Worm (Caenorhabditis elegans): ENCODE data around the gene Y62H9A.10.
A peak's percentile ranks its signal among the peaks of the same experiment; 100 is the strongest.

The Y62H9A.10 gene

DNA sequence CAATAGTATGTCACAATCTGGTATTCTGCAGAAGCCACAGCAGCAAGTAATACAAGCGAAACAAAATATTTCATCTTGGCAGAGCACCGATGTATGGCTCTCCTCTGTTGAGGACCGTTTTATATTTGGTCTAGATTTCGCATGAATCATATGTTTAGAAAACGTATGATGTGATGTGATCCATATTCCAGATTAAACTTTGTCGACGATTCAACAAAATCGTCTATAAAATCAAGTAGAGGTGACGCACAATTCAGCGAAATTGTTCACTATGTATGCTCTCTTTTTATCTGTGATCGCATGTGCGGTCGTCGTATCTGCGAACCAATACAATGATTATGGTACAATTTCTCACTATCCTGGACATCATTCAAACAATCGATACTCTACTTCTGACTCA, 22.7 kb downstream of the Y62H9A.10 start, which contains the start of the genes Y62H9A.3 and Y62H9A.4:
TSS of gene Y62H9A.3 (minus strand) at position 101 of the 400 bp plus-strand sequence.
TSS of gene Y62H9A.4 (plus strand) at position 256 of the 400 bp plus-strand sequence.
- TF ChIP-seq him-1 (tag; optimal IDR thresholded peaks at IDR 0.05), result no peak
- no peak for TF ChIP-seq dao-5 (tag; optimal IDR thresholded peaks at IDR 0.05)
- no peak for TF ChIP-seq W03F9.2 (tag; optimal IDR thresholded peaks at IDR 0.05)

DNA sequence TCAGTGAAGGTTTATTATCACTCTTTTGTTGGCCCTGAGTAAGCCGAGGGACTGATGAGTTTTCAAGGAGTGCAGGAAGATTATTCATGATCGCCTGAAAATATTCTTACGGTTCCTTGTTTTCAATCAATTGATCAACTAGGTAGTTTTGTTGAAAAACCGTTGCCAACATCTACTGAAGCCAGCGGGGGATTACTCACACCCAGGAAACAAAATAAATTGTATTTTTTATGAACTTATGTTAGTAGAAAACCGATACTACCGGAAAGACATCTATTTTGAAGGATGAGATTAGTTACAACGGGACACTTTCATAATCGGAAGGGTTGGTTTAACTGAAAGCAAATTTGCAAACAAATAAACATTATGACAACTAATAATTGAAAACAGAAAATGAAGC, 24.5 kb downstream of the Y62H9A.10 start, which contains the start of gene Y62H9A.2:
TSS of gene Y62H9A.2 (minus strand) at position 101 of the 400 bp plus-strand sequence.
- no peak for TF ChIP-seq W03F9.2 (tag; optimal IDR thresholded peaks at IDR 0.05)
- no peak for TF ChIP-seq him-1 (tag; optimal IDR thresholded peaks at IDR 0.05)

DNA sequence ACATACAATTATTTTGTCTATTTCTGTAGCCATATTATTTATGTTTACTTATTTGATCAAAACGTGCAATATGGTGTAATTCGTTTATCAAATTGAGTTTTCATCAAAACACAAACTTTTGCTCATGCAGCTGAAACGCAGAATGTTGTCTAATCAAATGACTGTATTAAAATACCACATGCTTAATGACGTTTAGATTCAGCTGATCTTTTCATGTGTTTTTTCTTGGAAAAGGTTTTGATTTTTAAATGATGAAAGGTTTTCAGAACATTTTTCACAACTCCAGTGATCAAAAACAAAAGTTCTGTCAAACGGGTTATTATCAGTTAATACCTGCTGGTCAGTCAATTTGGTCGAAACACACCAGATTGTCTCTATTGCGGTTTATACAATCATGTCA, 27.3 kb downstream of the Y62H9A.10 start, which contains the start of gene Y62H9A.1:
TSS of gene Y62H9A.1 (plus strand) at position 282 of the 400 bp plus-strand sequence.
- no peak for TF ChIP-seq dao-5 (tag; optimal IDR thresholded peaks at IDR 0.05)

DNA sequence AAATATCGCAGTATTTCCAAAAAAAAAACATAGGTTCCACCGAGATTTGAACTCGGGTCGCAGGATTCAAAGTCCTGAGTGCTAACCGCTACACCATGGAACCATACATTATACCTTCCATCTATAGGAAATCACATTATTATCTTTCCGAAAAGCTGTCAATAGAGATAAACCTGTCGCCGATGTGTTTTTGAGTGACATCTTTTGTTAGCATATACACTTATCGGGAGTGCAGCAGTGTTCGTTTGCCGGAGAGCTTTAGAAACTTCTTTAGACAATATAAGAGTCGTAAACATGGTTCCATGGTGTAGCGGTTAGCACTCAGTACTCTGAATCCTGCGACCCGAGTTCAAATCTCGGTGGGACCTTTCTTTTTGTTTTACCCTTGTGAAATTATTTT, 30.4 kb downstream of the Y62H9A.10 start:
- TF ChIP-seq him-1 (tag; optimal IDR thresholded peaks at IDR 0.05) (no peak), dao-5 (tag; optimal IDR thresholded peaks at IDR 0.05) (peak; percentile 11)

DNA sequence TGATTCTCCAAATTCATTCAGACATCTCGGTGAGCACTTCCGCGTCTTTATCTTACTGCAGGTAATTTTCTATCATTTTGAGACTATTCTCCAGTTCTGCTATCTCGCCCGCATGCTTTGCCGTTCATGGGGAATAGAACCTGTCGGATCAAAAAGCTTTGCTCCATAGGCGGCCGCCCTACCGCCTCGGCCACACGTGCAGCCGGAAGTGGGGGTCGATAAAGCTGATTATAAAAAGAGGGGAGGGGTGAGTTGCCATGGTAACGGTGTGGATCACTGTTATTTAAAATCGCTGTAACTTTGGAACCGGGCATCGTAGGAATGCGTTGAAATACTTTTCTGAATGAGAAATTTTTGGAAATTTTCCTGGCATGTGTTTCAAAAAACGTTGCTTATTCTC, 32.2 kb downstream of the Y62H9A.10 start:
- TF ChIP-seq W03F9.2 (tag; optimal IDR thresholded peaks at IDR 0.05), result no peak
- no peak for TF ChIP-seq dao-5 (tag; optimal IDR thresholded peaks at IDR 0.05)
- no peak for TF ChIP-seq him-1 (tag; optimal IDR thresholded peaks at IDR 0.05)

DNA sequence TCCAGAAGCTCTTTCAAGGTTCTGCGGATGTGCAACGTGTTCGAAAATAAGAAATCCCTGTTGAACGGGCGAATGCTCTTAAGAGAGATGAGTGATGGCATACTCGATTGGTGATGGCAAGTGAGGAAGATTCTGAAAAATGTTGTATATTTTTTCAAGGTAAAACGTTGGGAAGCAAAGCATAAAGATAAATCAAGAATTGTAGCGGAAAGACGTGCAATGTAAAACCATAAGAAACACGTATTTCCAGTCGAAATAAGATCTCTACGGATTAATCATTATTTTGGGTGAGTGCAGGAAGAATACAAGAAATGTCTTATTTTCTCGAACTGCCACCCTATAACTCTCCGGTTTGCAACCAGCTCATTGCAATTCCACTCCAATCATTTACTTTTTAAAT, 33.3 kb downstream of the Y62H9A.10 start, which contains the start of gene dot-1.2:
TSS of gene dot-1.2 (minus strand) at position 101 of the 400 bp plus-strand sequence.
- TF ChIP-seq dao-5 (tag; optimal IDR thresholded peaks at IDR 0.05) (no peak), him-1 (tag; optimal IDR thresholded peaks at IDR 0.05) (no peak), W03F9.2 (tag; optimal IDR thresholded peaks at IDR 0.05) (no peak)

DNA sequence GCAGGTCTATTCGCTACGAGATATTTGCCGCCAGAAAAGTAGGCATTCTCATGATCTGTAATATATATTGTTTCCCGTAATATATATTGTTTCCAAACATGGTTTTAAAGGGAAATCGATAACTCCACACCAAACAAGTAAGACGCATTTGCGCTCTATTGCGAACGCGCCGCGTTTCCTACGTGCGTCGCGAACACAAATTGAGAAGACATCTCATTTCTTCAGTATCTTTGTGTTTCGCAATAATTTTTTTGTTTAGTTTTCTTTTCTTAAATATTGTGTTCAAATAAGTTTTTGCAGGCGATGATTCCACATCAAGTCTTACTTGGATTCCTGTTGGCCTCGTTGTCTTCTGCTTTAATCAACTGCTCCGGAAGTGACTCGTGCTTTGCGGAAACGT, 37.5 kb downstream of the Y62H9A.10 start, which contains the start of gene F54F7.6:
TSS of gene F54F7.6 (plus strand) at position 301 of the 400 bp plus-strand sequence.
- TF ChIP-seq W03F9.2 (tag; optimal IDR thresholded peaks at IDR 0.05) (no peak), dao-5 (tag; optimal IDR thresholded peaks at IDR 0.05) (no peak), him-1 (tag; optimal IDR thresholded peaks at IDR 0.05) (no peak)

DNA sequence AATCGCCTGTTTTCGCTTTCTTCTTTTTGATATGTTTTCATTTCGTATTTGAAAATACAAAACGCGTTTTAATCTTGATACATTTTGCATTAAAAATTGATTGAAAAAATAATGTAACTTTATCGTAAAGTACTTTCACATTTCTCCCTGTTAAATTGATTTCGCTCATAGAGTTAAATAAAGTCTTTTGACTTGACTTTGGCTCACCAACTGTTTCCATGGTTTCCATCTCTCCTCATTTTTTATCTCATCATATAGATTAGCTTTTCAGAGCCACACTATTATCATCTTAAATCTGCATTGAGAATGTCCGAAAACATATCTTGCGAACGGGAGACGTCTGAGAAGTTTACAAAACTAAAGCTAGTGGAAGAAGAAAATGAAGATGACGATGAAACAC, 39.3 kb downstream of the Y62H9A.10 start, which contains the start of gene F54F7.10:
TSS of gene F54F7.10 (plus strand) at position 301 of the 400 bp plus-strand sequence.
- TF ChIP-seq him-1 (tag; optimal IDR thresholded peaks at IDR 0.05), result no peak

DNA sequence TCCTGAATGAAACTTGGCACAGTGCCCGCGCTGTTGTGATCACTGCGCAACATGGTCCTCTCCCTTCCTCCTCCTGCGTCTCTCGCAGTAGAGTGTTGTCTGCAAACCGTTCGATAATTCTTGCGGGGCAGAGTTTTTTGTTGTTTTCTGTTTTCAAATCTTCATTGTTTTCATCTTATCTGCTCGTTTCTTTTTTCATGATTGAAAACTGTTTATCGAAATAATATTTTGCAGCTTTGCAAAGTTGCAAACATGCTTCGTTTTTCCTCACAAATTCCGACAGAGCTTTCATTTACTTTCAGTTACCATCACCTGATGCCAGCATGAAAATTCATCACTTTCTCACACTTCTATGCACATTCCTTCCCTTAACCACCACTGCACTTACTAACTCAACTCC, 45.4 kb downstream of the Y62H9A.10 start, which contains the start of gene mes-1:
TSS of gene mes-1 (plus strand) at position 301 of the 400 bp plus-strand sequence.
- TF ChIP-seq W03F9.2 (tag; optimal IDR thresholded peaks at IDR 0.05), result no peak
- no peak for TF ChIP-seq dao-5 (tag; optimal IDR thresholded peaks at IDR 0.05)
- TF ChIP-seq him-1 (tag; optimal IDR thresholded peaks at IDR 0.05), result no peak

DNA sequence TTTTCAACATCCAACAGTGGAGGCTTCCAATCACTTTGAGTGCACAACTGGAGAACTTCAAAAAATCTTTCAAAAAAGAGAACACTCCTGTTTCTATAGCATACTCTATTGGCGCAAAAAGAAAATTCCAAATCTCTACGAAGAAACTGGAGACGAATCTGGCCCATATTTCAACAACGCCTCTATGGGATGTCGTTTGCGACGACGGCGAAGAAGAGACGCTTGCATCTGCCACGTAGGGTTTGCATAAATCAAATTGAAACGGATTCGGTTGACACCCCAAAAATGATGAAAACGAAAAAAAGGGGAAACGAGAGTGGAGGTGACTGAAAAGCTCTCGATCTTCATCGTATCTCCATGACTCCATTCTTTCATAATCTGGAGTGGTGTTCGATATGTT, 46.3 kb downstream of the Y62H9A.10 start:
- no peak for TF ChIP-seq dao-5 (tag; optimal IDR thresholded peaks at IDR 0.05)
- TF ChIP-seq W03F9.2 (tag; optimal IDR thresholded peaks at IDR 0.05), result no peak
- no peak for TF ChIP-seq him-1 (tag; optimal IDR thresholded peaks at IDR 0.05)

DNA sequence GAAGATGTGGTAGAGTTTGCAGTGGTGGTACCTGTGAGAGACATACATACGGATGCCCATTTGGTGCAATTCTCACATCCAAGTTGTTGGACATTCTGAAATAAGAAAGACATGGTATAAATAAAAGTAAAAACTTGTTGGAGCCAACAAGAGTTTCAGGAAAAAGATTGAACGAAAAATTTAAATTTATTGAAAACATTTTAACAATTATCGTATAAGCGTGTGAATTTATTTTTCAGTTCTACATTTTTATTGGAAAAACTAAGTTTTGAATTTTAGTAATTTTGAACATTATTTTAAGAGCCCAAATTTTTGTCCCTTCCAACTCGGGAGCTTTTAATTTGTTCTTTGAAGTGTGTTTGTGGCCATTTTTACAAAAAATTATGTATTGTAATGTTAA, 47.7 kb downstream of the Y62H9A.10 start, which contains the start of gene F54F7.8:
TSS of gene F54F7.8 (minus strand) at position 101 of the 400 bp plus-strand sequence.
- TF ChIP-seq him-1 (tag; optimal IDR thresholded peaks at IDR 0.05) (no peak), dao-5 (tag; optimal IDR thresholded peaks at IDR 0.05) (no peak), W03F9.2 (tag; optimal IDR thresholded peaks at IDR 0.05) (no peak)

DNA sequence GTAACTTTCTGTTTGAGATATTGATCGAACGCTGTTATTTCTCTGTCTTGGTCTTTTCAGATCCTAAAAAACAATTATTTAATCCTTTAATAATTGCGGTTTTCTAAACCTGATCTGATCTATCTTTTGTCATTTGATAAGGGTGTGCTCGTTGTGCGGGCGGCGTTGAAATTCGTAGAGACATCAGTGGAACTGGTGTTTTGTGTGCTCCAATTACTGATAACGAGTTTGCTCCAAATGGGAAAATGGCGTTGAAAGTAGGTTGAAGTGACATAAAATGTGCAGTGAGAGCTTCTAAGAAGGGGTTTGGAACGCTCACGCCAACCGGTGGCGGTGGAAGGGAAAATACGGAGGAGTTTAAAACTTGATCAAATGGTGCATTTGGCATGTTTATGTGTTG, 48.1 kb downstream of the Y62H9A.10 start:
- no peak for TF ChIP-seq dao-5 (tag; optimal IDR thresholded peaks at IDR 0.05)
- no peak for TF ChIP-seq W03F9.2 (tag; optimal IDR thresholded peaks at IDR 0.05)
- no peak for TF ChIP-seq him-1 (tag; optimal IDR thresholded peaks at IDR 0.05)

DNA sequence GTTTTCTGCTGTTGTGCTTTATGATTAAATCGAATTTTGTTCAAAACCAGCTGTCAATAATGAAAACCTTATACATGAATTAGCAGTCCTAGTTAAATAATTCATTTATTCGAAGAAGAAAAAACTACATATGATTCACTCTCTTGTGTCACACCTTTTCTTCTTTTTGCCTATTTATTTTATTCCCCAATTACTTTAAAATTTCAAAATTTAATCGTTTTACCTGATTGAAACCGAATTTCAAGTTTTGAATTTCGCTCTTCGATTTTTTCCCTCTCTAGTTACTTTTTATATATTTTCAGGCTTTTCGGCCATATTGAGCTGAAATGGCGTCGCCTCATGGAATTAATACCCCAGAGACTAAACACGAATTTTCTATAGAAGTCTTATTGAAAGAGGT, 50.1 kb downstream of the Y62H9A.10 start, which contains the start of gene xtr-1:
TSS of gene xtr-1 (plus strand) at position 301 of the 400 bp plus-strand sequence.
- TF ChIP-seq dao-5 (tag; optimal IDR thresholded peaks at IDR 0.05) (no peak), him-1 (tag; optimal IDR thresholded peaks at IDR 0.05) (no peak), W03F9.2 (tag; optimal IDR thresholded peaks at IDR 0.05) (no peak)

All from whole organism, L4/young adult.